Worm (Caenorhabditis elegans): Measurements from ENCODE around the gene T07G12.2.

DNA sequence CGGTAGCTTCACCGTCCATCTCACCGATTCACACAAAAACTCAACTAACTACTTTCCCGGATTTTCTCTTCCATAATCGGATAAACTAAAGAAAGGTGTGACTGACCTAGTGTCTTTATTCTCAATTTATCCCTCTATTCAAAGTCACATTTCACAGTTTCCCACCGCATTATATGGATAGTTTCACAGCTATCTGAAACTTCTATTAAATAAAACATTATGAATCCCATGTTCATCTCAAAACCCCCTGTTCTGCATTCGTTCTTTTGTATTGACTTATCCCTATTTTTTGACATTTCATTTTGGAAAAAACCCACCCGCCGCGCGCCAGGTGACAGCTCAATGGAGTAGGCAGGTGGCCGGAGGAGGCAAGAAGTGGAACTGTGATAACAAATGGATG, 37.3 kb downstream of the T07G12.2 start:
- TF ChIP-seq daf-12 (tag; optimal IDR thresholded peaks at IDR 0.05) (no peak), mdl-1 (tag; optimal IDR thresholded peaks at IDR 0.05) (no peak), egl-5 (tag; optimal IDR thresholded peaks at IDR 0.05) (no peak), pqm-1 (tag; optimal IDR thresholded peaks at IDR 0.05) (no peak), nfya-1 (tag; optimal IDR thresholded peaks at IDR 0.05; ENCODE audit: insufficient read depth) (no peak), aly-2 (tag; optimal IDR thresholded peaks at IDR 0.05) (no peak), nhr-237 (tag; optimal IDR thresholded peaks at IDR 0.05) (no peak), ama-1 (optimal IDR thresholded peaks at IDR 0.05) (no peak)
